Fruit fly (Drosophila melanogaster): Measurements from ENCODE around the gene CG5079.

Gene CG5079

DNA sequence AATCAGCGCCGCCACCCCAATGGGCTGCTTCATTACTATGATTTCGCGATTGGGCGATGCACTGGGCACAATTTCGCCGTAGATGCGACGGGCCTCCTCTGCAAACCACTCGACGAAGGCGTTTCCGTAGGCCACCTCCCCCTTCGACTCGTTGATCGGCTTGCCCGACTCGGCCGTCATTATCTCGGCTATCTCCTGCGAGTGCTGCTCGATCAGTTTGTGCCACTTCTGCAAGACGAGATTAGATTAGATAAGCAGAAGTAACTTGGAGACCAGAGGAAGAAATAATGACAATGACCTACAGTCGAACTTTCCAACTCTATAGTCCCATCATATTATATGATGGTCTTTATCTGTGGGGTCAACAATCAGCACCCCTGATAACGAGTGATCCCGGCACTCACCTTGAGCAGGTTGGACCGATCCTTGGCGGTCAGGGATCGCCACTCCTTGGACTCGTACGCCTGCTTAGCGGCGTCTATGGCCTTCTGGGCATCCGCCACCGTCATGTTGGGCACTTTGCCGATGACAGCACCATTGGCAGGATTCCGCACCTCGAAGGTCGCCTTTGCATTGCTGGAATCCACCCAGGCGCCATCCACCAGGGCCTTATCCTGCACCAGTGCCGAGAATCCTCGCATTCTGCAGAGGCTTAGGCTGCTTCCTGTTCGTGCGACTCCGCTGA lies 12.6 kb downstream of the CG5079 start:
- no peak for TF ChIP-seq Myc (optimal IDR thresholded peaks at IDR 0.05)
- TF ChIP-seq psq (optimal IDR thresholded peaks at IDR 0.05), result no peak
- TF ChIP-seq insv (optimal IDR thresholded peaks at IDR 0.05), result no peak
- TF ChIP-seq ttk (optimal IDR thresholded peaks at IDR 0.05), result no peak
- no peak for TF ChIP-seq Sin3A (optimal IDR thresholded peaks at IDR 0.05)
- no peak for TF ChIP-seq h (optimal IDR thresholded peaks at IDR 0.05)

DNA sequence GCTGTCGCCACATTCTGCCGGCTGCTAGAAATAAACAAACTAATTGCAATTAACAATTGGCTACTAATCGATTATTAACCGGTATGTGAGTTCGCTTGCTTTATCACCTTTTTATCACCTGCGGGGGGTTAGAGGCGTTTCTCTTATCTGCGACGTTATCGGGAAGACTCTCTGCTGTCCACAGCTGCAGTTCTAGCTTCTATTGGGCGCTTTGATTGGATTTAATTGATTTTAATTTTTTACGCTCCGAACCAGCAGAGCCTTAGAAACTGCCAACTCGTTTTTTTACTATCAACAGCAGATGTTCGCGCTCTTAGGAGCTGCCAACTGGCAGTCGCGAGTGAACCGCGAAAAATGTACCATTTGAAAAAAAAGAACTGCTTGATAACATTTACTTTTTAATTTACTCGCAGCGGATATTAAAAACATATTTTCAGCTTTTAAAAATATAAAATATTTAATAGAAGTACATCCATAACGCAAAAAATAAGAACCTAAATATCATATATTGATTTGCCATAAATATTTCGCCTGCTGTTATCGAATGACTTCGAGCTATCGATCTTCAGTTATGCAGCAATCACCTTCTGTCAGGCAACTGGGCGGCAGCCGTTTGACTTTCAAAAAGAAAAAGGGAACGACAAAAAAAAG lies 13.3 kb downstream of the CG5079 start, which contains the start of gene Ssadh:
Gene Ssadh, minus strand, starts transcription at position 300 of the 651 bp plus-strand sequence.
- TF ChIP-seq psq (optimal IDR thresholded peaks at IDR 0.05) (no peak), Myc (optimal IDR thresholded peaks at IDR 0.05) (no peak), Sin3A (optimal IDR thresholded peaks at IDR 0.05) (no peak), ttk (optimal IDR thresholded peaks at IDR 0.05) (no peak), h (optimal IDR thresholded peaks at IDR 0.05) (no peak), insv (optimal IDR thresholded peaks at IDR 0.05) (no peak)

DNA sequence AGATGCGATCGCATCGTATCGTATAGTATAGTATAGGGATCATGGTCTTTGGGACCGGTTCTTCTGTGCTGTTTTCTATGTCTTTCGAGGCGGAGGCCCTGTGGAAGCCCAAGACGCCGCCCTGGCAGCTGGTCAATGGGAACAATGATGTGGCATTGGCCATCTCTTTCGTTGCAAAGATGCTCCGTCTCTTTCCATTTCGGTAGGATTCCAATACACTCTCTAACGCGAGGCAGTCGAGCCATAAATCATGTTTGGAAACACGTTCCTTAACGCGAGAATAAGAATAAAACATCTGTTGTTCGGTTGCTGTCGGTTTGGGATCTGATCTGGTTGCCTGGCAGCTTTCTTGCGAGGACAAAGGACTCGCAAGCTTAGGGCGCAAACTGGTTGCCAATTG lies 15.2 kb downstream of the CG5079 start:
- TF ChIP-seq insv (optimal IDR thresholded peaks at IDR 0.05), result no peak
- no peak for TF ChIP-seq Sin3A (optimal IDR thresholded peaks at IDR 0.05)
- no peak for TF ChIP-seq ttk (optimal IDR thresholded peaks at IDR 0.05)
- no peak for TF ChIP-seq h (optimal IDR thresholded peaks at IDR 0.05)
- no peak for TF ChIP-seq Myc (optimal IDR thresholded peaks at IDR 0.05)
- no peak for TF ChIP-seq psq (optimal IDR thresholded peaks at IDR 0.05)

DNA sequence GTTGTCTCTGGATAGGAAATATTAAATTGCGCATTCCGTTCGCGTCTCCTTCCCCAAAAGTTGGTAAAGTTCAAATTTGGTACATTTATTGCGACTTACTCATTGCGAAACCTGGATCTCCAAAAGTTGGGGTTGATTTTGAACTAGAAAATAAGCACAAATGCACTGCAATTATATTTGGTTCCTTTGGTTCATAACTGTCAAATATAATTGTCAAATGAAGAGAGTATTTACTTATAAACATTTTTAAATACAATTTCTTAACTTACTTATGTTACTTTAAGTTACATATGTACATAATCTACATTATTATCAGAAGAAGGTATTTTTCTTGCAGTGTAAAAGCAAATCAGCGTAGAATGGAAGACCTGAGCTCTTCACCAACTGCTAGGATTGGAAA lies 17.1 kb downstream of the CG5079 start:
- TF ChIP-seq ttk (optimal IDR thresholded peaks at IDR 0.05) (no peak), Myc (optimal IDR thresholded peaks at IDR 0.05) (no peak), h (optimal IDR thresholded peaks at IDR 0.05) (no peak), Sin3A (optimal IDR thresholded peaks at IDR 0.05) (no peak), psq (optimal IDR thresholded peaks at IDR 0.05) (no peak), insv (optimal IDR thresholded peaks at IDR 0.05) (no peak)

DNA sequence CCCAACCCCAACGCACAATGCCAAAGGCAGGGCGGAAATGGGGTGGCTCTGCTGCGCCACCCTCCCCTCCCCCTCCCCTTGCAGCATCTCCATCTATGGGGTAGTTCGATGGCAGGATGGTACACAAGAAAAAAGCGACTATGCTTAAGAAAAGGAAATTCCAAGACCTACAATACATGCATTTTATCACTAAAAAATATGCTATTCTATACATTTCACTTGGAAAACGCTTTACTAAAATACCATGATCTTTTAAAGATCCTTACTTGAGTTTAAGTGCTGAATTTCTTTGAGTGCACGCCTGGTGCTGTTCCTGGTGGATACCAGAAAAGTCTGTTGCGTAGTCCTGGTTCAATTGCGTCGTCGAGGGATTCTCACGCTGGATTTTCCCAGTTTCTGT lies 17.6 kb downstream of the CG5079 start:
- TF ChIP-seq h (optimal IDR thresholded peaks at IDR 0.05) (no peak), psq (optimal IDR thresholded peaks at IDR 0.05) (no peak)

DNA sequence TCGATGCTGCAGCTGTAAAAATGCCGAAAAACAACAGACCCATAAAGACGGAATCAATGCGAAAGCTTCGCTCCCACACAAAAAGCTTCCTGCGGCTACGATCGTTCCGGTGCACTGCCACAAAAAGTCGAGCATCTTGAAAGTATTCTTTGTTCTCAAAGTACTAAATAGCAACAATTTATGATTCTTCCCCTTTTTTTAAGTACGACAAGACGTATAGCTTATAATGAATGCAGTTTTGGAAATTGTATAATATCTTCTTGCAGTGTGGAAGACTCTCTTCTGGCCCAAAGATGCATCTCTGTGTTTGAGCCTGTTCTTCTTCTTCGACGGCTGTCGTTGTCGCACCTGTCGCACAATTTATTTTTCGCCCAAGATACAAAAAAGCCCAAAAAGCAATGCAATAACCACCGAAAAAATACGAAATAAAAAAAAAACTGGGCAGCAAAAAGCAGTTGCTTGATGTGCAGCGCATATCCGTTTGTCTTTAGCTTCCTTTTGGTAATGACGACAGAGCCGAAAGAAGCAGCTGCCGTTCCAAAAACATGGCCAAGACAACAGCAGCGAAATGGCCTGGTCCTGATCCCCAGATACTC lies 20.5 kb downstream of the CG5079 start:
- TF ChIP-seq psq (optimal IDR thresholded peaks at IDR 0.05) (no peak), insv (optimal IDR thresholded peaks at IDR 0.05) (no peak), Myc (optimal IDR thresholded peaks at IDR 0.05) (no peak), Sin3A (optimal IDR thresholded peaks at IDR 0.05) (no peak), ttk (optimal IDR thresholded peaks at IDR 0.05) (no peak), h (optimal IDR thresholded peaks at IDR 0.05) (no peak)

DNA sequence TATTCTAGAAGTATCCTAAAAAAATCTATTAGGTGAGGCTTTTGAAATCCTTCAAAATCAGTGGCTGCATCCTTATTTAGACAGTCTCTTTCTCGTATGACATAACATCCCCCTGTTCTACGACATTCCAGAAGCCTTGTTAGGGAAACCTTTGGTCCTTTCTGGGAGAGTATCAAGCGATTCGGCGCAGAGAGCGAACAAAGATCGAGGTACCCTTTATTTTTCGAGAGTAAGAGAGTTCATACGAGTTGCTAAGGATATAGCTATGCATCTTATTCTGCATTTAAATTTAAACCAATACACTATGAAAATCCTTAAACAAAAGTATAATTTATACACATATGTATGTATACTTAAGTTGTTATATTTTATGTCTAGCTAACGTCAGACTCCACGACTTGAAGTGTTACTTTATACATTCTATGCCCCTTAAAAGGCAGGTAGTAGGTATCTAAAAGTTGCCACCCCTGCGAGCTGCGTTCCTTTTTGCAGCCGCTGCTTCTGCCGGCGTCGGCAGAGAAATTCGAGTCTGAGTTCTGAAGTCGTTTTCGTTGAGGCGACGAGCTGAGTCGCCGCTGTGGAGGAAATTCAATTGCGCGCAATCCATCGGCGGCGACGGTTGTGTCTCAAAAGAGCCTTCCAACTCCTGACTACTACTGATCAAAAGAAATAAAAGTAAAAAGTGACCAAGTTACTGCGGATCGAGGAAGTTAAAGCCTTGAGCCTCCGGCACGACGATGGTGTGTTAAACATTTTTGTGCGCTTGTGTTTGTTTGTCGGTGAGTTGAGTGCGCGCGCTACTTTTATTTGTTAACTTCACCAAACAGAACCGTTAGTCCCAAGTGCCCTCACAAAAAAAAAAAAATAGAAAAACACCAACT lies 24.1 kb downstream of the CG5079 start, which contains the start of gene jigr1:
Gene jigr1, plus strand, starts transcription at position 550 of the 881 bp plus-strand sequence.
- TF ChIP-seq ttk (optimal IDR thresholded peaks at IDR 0.05), result no peak

DNA sequence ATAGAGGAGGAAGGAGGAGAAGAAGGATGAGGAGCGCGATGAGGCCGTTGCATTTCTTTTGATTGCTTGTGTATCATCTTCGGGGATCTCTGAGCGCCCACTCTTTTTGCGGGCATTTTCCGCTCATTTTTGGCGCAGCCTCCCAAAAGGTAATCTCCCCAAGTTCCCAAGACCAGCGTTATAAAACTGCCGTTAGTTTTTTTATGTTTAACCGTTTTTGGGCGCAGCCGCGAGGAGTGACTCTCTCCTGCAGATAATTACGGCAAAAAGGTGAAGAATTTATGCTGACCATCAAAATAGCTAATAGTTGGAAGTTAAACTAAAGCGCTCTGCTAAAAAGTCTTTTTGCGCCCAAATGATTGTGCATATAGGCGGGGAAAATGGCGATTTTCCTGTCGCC lies 24.9 kb downstream of the CG5079 start:
- TF ChIP-seq psq (optimal IDR thresholded peaks at IDR 0.05), result no peak
- no peak for TF ChIP-seq Myc (optimal IDR thresholded peaks at IDR 0.05)
- TF ChIP-seq ttk (optimal IDR thresholded peaks at IDR 0.05), result no peak
- no peak for TF ChIP-seq h (optimal IDR thresholded peaks at IDR 0.05)
- TF ChIP-seq Sin3A (optimal IDR thresholded peaks at IDR 0.05), result no peak
- TF ChIP-seq insv (optimal IDR thresholded peaks at IDR 0.05), result no peak

DNA sequence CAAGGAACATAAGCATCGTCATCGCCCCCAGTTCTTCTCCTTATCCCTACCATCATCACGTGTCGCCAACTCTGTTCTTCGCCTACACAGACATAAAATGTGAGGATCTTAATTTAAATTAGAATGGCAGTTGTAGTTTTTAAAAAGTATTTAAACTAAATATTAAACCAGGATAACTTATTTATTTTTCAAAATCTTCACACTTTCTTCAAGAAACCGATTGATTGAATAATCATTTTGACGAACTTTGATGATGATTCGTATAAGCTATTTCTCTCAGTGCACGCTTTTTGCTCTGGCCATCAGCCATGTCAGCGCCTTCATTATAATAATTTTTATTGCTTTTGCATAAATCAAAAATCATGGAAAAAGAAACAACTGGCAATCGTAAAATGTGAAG lies 25.5 kb downstream of the CG5079 start:
- TF ChIP-seq Sin3A (optimal IDR thresholded peaks at IDR 0.05) (no peak), psq (optimal IDR thresholded peaks at IDR 0.05) (no peak), insv (optimal IDR thresholded peaks at IDR 0.05) (no peak), ttk (optimal IDR thresholded peaks at IDR 0.05) (no peak), h (optimal IDR thresholded peaks at IDR 0.05) (no peak), Myc (optimal IDR thresholded peaks at IDR 0.05) (no peak)

DNA sequence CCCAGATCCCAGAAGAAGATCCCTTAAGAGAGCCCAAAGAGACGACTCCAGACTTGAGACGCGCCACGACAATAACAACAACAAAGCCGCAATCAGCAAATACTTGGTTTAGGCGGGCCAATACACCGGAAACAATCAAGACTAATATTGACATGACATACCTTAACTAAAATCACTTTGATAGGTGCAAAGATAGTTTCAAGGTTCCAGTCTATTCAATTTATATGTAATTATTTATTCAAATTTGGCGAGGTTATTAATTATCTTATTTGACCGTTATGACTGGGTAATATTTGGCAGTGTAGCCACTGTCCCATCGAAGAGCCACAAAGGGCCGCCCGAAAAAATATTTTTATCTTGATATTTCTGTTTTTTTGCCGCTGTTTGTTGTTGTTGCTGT lies 27.0 kb downstream of the CG5079 start:
- TF ChIP-seq h (optimal IDR thresholded peaks at IDR 0.05) (no peak), insv (optimal IDR thresholded peaks at IDR 0.05) (no peak), Sin3A (optimal IDR thresholded peaks at IDR 0.05) (no peak), ttk (optimal IDR thresholded peaks at IDR 0.05) (no peak), Myc (optimal IDR thresholded peaks at IDR 0.05) (no peak), psq (optimal IDR thresholded peaks at IDR 0.05) (no peak)

DNA sequence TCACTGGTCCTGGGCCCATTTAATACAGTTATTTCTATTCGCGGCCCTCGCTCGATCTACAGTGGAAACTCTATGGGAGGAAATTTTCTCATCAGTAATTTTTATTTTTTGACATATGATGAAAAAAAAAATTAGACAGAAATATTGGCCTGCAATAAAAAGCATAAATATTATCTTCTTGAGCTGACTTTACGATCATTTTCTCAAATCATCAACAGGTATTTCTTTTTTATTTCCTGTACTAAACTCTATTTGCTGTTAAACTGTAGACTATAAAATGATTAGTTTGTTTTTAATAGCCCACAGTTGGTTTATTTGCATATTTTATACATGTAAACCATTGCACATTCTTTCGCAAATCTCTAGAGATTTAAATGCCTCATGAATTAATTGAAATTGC lies 30.7 kb downstream of the CG5079 start:
- no peak for TF ChIP-seq insv (optimal IDR thresholded peaks at IDR 0.05)
- TF ChIP-seq psq (optimal IDR thresholded peaks at IDR 0.05), result no peak
- no peak for TF ChIP-seq h (optimal IDR thresholded peaks at IDR 0.05)
- no peak for TF ChIP-seq Sin3A (optimal IDR thresholded peaks at IDR 0.05)
- no peak for TF ChIP-seq ttk (optimal IDR thresholded peaks at IDR 0.05)
- no peak for TF ChIP-seq Myc (optimal IDR thresholded peaks at IDR 0.05)

Data from Kc167 (cell line).